Worm (Caenorhabditis elegans) whole organism, L3 larva: ENCODE results near the gene acbp-6.
A peak's percentile ranks its signal among the peaks of the same experiment; 100 is the strongest.

ENCODE experiments used
- R02D3.7 ChIP-seq: fragments of 150-350 bp; optimal IDR thresholded peaks from 2 replicates; lab custom pipeline; 2014; ENCODE audit warnings: missing biosample characterization, missing genetic modification characterization
- ZK546.5 ChIP-seq: sonication (generic microtip); optimal IDR thresholded peaks from 2 replicates; lab custom pipeline; 2017; ENCODE audit warnings: missing biosample characterization, missing genetic modification characterization
- aly-2 ChIP-seq: fragments of 150-350 bp; optimal IDR thresholded peaks from 2 replicates; lab custom pipeline; 2014; ENCODE audit warnings: missing biosample characterization, missing genetic modification characterization
- ama-1 ChIP-seq: fragments of 150-350 bp; optimal IDR thresholded peaks from 2 replicates; lab custom pipeline; 2018
- ceh-16 ChIP-seq: sonication (generic microtip); optimal IDR thresholded peaks from 2 replicates; lab custom pipeline; 2017; ENCODE audit warnings: missing biosample characterization, missing genetic modification characterization
- ceh-28 ChIP-seq: fragments of 150-350 bp; optimal IDR thresholded peaks from 2 replicates; lab custom pipeline; 2014; ENCODE audit warnings: missing biosample characterization, missing genetic modification reagents, missing genetic modification characterization
- ceh-82 ChIP-seq: fragments of 150-350 bp; optimal IDR thresholded peaks from 2 replicates; lab custom pipeline; 2014; ENCODE audit warnings: missing biosample characterization, missing genetic modification characterization
- ceh-9 ChIP-seq: sonication (generic microtip); optimal IDR thresholded peaks from 2 replicates; lab custom pipeline; 2018; ENCODE audit warnings: missing biosample characterization, missing genetic modification characterization
- daf-12 ChIP-seq: fragments of 150-350 bp; optimal IDR thresholded peaks from 2 replicates; lab custom pipeline; 2014; ENCODE audit warnings: missing biosample characterization, missing genetic modification reagents, missing genetic modification characterization
- egl-27 ChIP-seq: sonication (generic microtip); optimal IDR thresholded peaks from 4 replicates; lab custom pipeline; 2017; ENCODE audit warnings: missing biosample characterization, missing genetic modification reagents, missing genetic modification characterization
- egl-5 ChIP-seq: fragments of 150-350 bp; optimal IDR thresholded peaks from 2 replicates; lab custom pipeline; 2017; ENCODE audit warnings: missing biosample characterization, missing genetic modification reagents, missing genetic modification characterization, inconsistent platforms
- elt-1 ChIP-seq: fragments of 150-350 bp; optimal IDR thresholded peaks from 2 replicates; lab custom pipeline; 2014; ENCODE audit warnings: missing biosample characterization, missing genetic modification characterization
- elt-2 ChIP-seq: sonication (generic microtip); optimal IDR thresholded peaks from 2 replicates; lab custom pipeline; 2016; ENCODE audit warnings: missing genetic modification reagents, mild to moderate bottlenecking, missing genetic modification characterization, missing compliant biosample characterization
- elt-3 ChIP-seq, 3 experiments: fragments of 150-350 bp in 1 of 3; sonication (generic microtip) in 2 of 3; optimal IDR thresholded peaks; 2 replicates in 2 of 3; 4 replicates in 1 of 3; lab custom pipeline; 2014 to 2017; ENCODE audit warnings: missing biosample characterization in 3 of 3, missing genetic modification characterization in 3 of 3
- eor-1 ChIP-seq, 2 experiments: fragments of 150-350 bp; optimal IDR thresholded peaks; 2 replicates each; lab custom pipeline; 2014 to 2018; ENCODE audit warnings: missing biosample characterization in 2 of 2, missing genetic modification characterization in 2 of 2
- fkh-10 ChIP-seq: sonication (generic microtip); optimal IDR thresholded peaks from 2 replicates; lab custom pipeline; 2017; ENCODE audit warnings: missing biosample characterization, missing genetic modification reagents, missing genetic modification characterization
- fkh-2 ChIP-seq: fragments of 150-350 bp; optimal IDR thresholded peaks from 2 replicates; lab custom pipeline; 2014; ENCODE audit warnings: missing biosample characterization, missing genetic modification reagents, missing genetic modification characterization
- fos-1 ChIP-seq: fragments of 150-350 bp; optimal IDR thresholded peaks from 2 replicates; lab custom pipeline; 2014; ENCODE audit warnings: missing biosample characterization, missing genetic modification characterization
- hmg-11 ChIP-seq: sonication (generic microtip); optimal IDR thresholded peaks from 2 replicates; lab custom pipeline; 2016; ENCODE audit warnings: missing genetic modification characterization, missing compliant biosample characterization
- jun-1 ChIP-seq: fragments of 150-350 bp; optimal IDR thresholded peaks from 2 replicates; lab custom pipeline; 2014; ENCODE audit warnings: missing biosample characterization, missing genetic modification reagents, missing genetic modification characterization
- lin-15B ChIP-seq: fragments of 150-350 bp; optimal IDR thresholded peaks from 2 replicates; lab custom pipeline; 2014; ENCODE audit warnings: missing biosample characterization, missing genetic modification characterization
- lin-39 ChIP-seq: fragments of 150-350 bp; optimal IDR thresholded peaks from 2 replicates; lab custom pipeline; 2018; ENCODE audit warnings: missing biosample characterization, missing genetic modification reagents, missing genetic modification characterization
- lsy-12 ChIP-seq: sonication (generic microtip); optimal IDR thresholded peaks from 2 replicates; lab custom pipeline; 2016; ENCODE audit warnings: mild to moderate bottlenecking, missing genetic modification characterization, missing compliant biosample characterization
- mdl-1 ChIP-seq: fragments of 150-350 bp; optimal IDR thresholded peaks from 2 replicates; lab custom pipeline; 2014; ENCODE audit warnings: missing biosample characterization, missing genetic modification characterization
- mml-1 ChIP-seq: fragments of 150-350 bp; sonication (generic microtip); optimal IDR thresholded peaks from 3 replicates; lab custom pipeline; 2014; ENCODE audit warnings: missing biosample characterization, missing genetic modification characterization
- nfya-1 ChIP-seq: sonication (generic microtip); optimal IDR thresholded peaks from 2 replicates; lab custom pipeline; 2017; ENCODE audit warnings: missing genetic modification characterization, mild to moderate bottlenecking, missing compliant biosample characterization, antibody characterized with exemption, moderate library complexity; ENCODE audit not compliant: insufficient read depth
- nhr-11 ChIP-seq: fragments of 150-350 bp; optimal IDR thresholded peaks from 2 replicates; lab custom pipeline; 2014; ENCODE audit warnings: missing biosample characterization, missing genetic modification characterization
- nhr-12 ChIP-seq: fragments of 150-350 bp; optimal IDR thresholded peaks from 2 replicates; lab custom pipeline; 2014; ENCODE audit warnings: missing biosample characterization, missing genetic modification characterization
- nhr-23 ChIP-seq: fragments of 150-350 bp; optimal IDR thresholded peaks from 2 replicates; lab custom pipeline; 2014; ENCODE audit warnings: missing biosample characterization, missing genetic modification reagents, missing genetic modification characterization
- nhr-237 ChIP-seq: fragments of 150-350 bp; optimal IDR thresholded peaks from 2 replicates; lab custom pipeline; 2014; ENCODE audit warnings: missing biosample characterization, missing genetic modification characterization
- nhr-25 ChIP-seq: sonication (generic microtip); optimal IDR thresholded peaks from 2 replicates; lab custom pipeline; 2017; ENCODE audit warnings: missing biosample characterization, missing genetic modification characterization
- nhr-28 ChIP-seq: fragments of 150-350 bp; optimal IDR thresholded peaks from 2 replicates; lab custom pipeline; 2014; ENCODE audit warnings: missing biosample characterization, missing genetic modification characterization
- nhr-43 ChIP-seq: sonication (generic microtip); optimal IDR thresholded peaks from 2 replicates; lab custom pipeline; 2016; ENCODE audit warnings: mild to moderate bottlenecking, missing genetic modification characterization, missing compliant biosample characterization; ENCODE audit not compliant: poor library complexity, severe bottlenecking
- nhr-67 ChIP-seq: fragments of 150-350 bp; optimal IDR thresholded peaks from 2 replicates; lab custom pipeline; 2014; ENCODE audit warnings: missing biosample characterization, missing genetic modification characterization
- nhr-76 ChIP-seq: fragments of 150-350 bp; sonication (generic microtip); optimal IDR thresholded peaks from 5 replicates; lab custom pipeline; 2014; ENCODE audit warnings: missing biosample characterization, missing genetic modification characterization
- nhr-77 ChIP-seq: fragments of 150-350 bp; optimal IDR thresholded peaks from 2 replicates; lab custom pipeline; 2014; ENCODE audit warnings: missing biosample characterization, missing genetic modification characterization
- pha-4 ChIP-seq: fragments of 150-350 bp; optimal IDR thresholded peaks from 2 replicates; lab custom pipeline; 2014; ENCODE audit warnings: missing biosample characterization, missing genetic modification reagents, missing genetic modification characterization
- pqm-1 ChIP-seq: fragments of 150-350 bp; optimal IDR thresholded peaks from 2 replicates; lab custom pipeline; 2017; ENCODE audit warnings: missing biosample characterization, missing genetic modification characterization, inconsistent platforms
- sea-2 ChIP-seq: fragments of 150-350 bp; sonication (generic microtip); optimal IDR thresholded peaks from 4 replicates; lab custom pipeline; 2014; ENCODE audit warnings: missing biosample characterization, missing genetic modification reagents, missing genetic modification characterization
- skn-1 ChIP-seq: fragments of 150-350 bp; optimal IDR thresholded peaks from 2 replicates; lab custom pipeline; 2014; ENCODE audit warnings: missing biosample characterization, missing genetic modification characterization
- snpc-4 ChIP-seq: fragments of 150-350 bp; optimal IDR thresholded peaks from 2 replicates; lab custom pipeline; 2014; ENCODE audit warnings: missing biosample characterization, missing genetic modification characterization
- tbx-2 ChIP-seq: sonication (generic microtip); optimal IDR thresholded peaks from 2 replicates; lab custom pipeline; 2016; ENCODE audit warnings: mild to moderate bottlenecking, missing genetic modification characterization, missing compliant biosample characterization
- unc-39 ChIP-seq: sonication (generic microtip); optimal IDR thresholded peaks from 4 replicates; lab custom pipeline; 2017; ENCODE audit warnings: missing biosample characterization, missing genetic modification characterization
- unc-62 ChIP-seq: fragments of 150-350 bp; sonication (generic microtip); optimal IDR thresholded peaks from 4 replicates; lab custom pipeline; 2014; ENCODE audit warnings: missing biosample characterization, missing genetic modification reagents, missing genetic modification characterization
- zag-1 ChIP-seq: fragments of 150-350 bp; optimal IDR thresholded peaks from 2 replicates; lab custom pipeline; 2014; ENCODE audit warnings: missing biosample characterization, missing genetic modification characterization
- ztf-11 ChIP-seq: fragments of 150-350 bp; optimal IDR thresholded peaks from 2 replicates; lab custom pipeline; 2014; ENCODE audit warnings: missing biosample characterization, missing genetic modification characterization
- ztf-4 ChIP-seq: fragments of 150-350 bp; optimal IDR thresholded peaks from 2 replicates; lab custom pipeline; 2014; ENCODE audit warnings: missing biosample characterization, missing genetic modification characterization

acbp-6 gene

ce11 chrII:11968275-11968674, 5.3 kb downstream of the acbp-6 start, which contains the start of gene mex-1:
TSS of gene mex-1 (plus strand) at chrII:11968637.
- TF ChIP-seq nhr-28 (no peak), daf-12 (tag; lab: Kevin White, UChicago) (no peak), egl-27 (no peak), fkh-2 (tag; lab: Kevin White, UChicago) (no peak), sea-2 (GFP tag; lab: Kevin White, UChicago) (no peak), hmg-11 (tag; lab: Kevin White, UChicago) (no peak), eor-1 (tag; optimal IDR thresholded peaks at IDR 0.05; lab: Kevin White, UChicago) (no peak), elt-2 (no peak), unc-39 (tag; lab: Kevin White, UChicago) (no peak)

DNA sequence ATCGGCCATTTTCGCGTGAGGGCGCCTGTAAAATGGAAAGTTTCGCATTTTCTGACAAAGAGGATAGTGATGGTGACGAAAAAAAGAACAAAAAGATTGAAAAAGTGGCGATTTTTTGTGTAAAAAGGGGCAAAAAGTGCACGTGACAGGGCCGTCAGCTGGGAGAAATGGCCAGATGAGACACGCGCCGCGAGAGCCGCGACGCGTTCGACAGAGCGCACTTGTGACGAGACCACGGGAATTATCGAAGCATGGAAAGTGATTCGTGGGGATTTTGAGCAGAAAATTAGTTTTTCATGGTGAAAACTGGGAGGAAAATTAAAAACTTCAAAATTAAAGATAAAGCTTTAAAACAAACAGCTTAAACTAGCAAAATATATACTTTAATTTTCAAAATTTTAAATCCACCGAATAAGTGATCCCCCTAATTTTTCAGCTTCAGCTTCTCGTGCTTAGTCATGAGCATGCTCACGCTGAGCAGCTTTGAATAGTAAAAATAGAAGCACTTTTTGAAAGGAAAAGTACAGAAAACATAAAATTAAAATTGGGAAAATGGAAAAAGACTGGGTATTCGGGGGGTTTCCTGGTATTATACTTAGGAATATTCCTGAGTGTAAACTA, 5.9 kb downstream of the acbp-6 start, which contains the start of gene W03C9.5:
Gene W03C9.5 (minus strand): TSS at position 38 of the 621 bp plus-strand sequence.
- TF ChIP-seq ztf-11 (tag; lab: Kevin White, UChicago) (no peak), daf-12 (tag; lab: Kevin White, UChicago) (no peak), ama-1 (lab: Kevin White, UChicago) (peak; percentile 55), eor-1 (tag; optimal IDR thresholded peaks at IDR 0.05; lab: Kevin White, UChicago) (no peak), nhr-76 (tag; lab: Kevin White, UChicago) (peak; percentile 36), nhr-23 (peak; percentile 86), unc-62 (peak; percentile 71), pqm-1 (tag; lab: Kevin White, UChicago) (peak; percentile 35), nhr-11 (tag; lab: Kevin White, UChicago) (peak; percentile 89), ceh-9 (tag; lab: Kevin White, UChicago) (no peak), R02D3.7 (tag; lab: Kevin White, UChicago) (peak; percentile 78), lsy-12 (tag; lab: Kevin White, UChicago) (peak; percentile 91), skn-1 (tag; lab: Kevin White, UChicago) (peak; percentile 63), ceh-16 (tag; lab: Kevin White, UChicago) (no peak), ceh-82 (peak; percentile 17), elt-2 (peak; percentile 77), ztf-4 (tag; lab: Kevin White, UChicago) (no peak), fos-1 (peak; percentile 22), fkh-2 (tag; lab: Kevin White, UChicago) (no peak), nhr-67 (tag; lab: Kevin White, UChicago) (no peak), elt-3 (tag; optimal IDR thresholded peaks at IDR 0.05; lab: Kevin White, UChicago) (peak in 1 of 3 experiments; percentile 63), nhr-237 (tag; lab: Kevin White, UChicago) (no peak), egl-27 (peak; percentile 57), nhr-12 (no peak), unc-39 (tag; lab: Kevin White, UChicago) (no peak), jun-1 (peak; percentile 93), mdl-1 (peak; percentile 79), hmg-11 (tag; lab: Kevin White, UChicago) (peak; percentile 20), lin-39 (tag; lab: Kevin White, UChicago) (peak; percentile 95), ZK546.5 (tag; lab: Kevin White, UChicago) (peak; percentile 12), nfya-1 (peak; percentile 95), mml-1 (tag; lab: Kevin White, UChicago) (no peak), zag-1 (tag; lab: Kevin White, UChicago) (peak; percentile 51), aly-2 (tag; lab: Kevin White, UChicago) (no peak), nhr-25 (tag; lab: Kevin White, UChicago) (peak; percentile 97), pha-4 (tag; lab: Kevin White, UChicago) (peak; percentile 94), lin-15B (tag; lab: Kevin White, UChicago) (peak; percentile 98), tbx-2 (tag; lab: Kevin White, UChicago) (peak; percentile 54), nhr-43 (tag; lab: Kevin White, UChicago) (peak; percentile 77), ceh-28 (tag; lab: Kevin White, UChicago) (peak; percentile 65), elt-1 (tag; lab: Kevin White, UChicago) (peak; percentile 29), sea-2 (GFP tag; lab: Kevin White, UChicago) (no peak), egl-5 (peak; percentile 69), nhr-77 (tag; lab: Kevin White, UChicago) (peak; percentile 27), fkh-10 (GFP tag; lab: Kevin White, UChicago) (peak; percentile 87), snpc-4 (peak; percentile 83), nhr-28 (peak; percentile 37)
